Fruit fly (Drosophila melanogaster): ENCODE measurements around the gene CG6254.
A peak's percentile ranks its signal among the peaks of the same experiment; 100 is the strongest.

CG6254 gene

DNA sequence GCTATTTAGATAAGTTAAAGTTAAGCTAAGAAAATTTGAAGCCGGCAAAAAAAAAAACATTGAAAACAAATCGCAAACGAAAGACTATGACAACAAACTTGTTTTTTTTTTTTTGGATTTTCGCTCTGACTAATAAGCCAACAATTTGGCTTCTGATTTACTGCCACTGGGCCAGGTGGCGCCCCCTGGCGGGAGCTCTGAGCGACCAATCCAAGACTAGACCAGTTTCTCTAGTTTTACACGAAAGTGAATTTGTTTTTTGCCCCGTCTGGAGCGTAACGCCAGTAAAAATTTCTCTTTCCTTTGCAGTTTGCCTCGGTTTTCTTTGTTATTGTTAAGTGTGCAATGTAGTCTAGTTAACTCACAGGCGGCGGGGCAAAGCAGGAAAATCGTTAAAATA lies 36.4 kb downstream of the CG6254 start:
- TF ChIP-seq Hnf4 (GFP tag; optimal IDR thresholded peaks at IDR 0.05) (no peak), sv (GFP tag; optimal IDR thresholded peaks at IDR 0.05) (no peak), Dif (GFP tag; optimal IDR thresholded peaks at IDR 0.05; ENCODE audit: partially characterized antibody) (no peak), dsf (GFP tag; optimal IDR thresholded peaks at IDR 0.05; ENCODE audit: borderline replicate concordance) (no peak), Mio (GFP tag; optimal IDR thresholded peaks at IDR 0.05) (no peak), usp (GFP tag; optimal IDR thresholded peaks at IDR 0.05) (no peak), Hr83 (GFP tag; optimal IDR thresholded peaks at IDR 0.05; ENCODE audit: poor library complexity, severe bottlenecking) (no peak), HLH106 (tag; optimal IDR thresholded peaks at IDR 0.05) (no peak), CrebA (GFP tag; optimal IDR thresholded peaks at IDR 0.05; ENCODE audit: borderline replicate concordance) (no peak), rgr (GFP tag; optimal IDR thresholded peaks at IDR 0.05) (no peak), woc (GFP tag; optimal IDR thresholded peaks at IDR 0.05) (no peak), dmrt93B (GFP tag; optimal IDR thresholded peaks at IDR 0.05) (no peak), CG9705 (GFP tag; optimal IDR thresholded peaks at IDR 0.05) (no peak), Rel (GFP tag; optimal IDR thresholded peaks at IDR 0.05) (no peak), Rel (tag; optimal IDR thresholded peaks at IDR 0.05) (no peak), foxo (GFP tag; optimal IDR thresholded peaks at IDR 0.05) (no peak), h (GFP tag; optimal IDR thresholded peaks at IDR 0.05) (no peak), pan (optimal IDR thresholded peaks at IDR 0.05) (no peak), br (GFP tag; optimal IDR thresholded peaks at IDR 0.05) (no peak), Sp1 (GFP tag; optimal IDR thresholded peaks at IDR 0.05) (no peak), sage (GFP tag; optimal IDR thresholded peaks at IDR 0.05) (no peak)

DNA sequence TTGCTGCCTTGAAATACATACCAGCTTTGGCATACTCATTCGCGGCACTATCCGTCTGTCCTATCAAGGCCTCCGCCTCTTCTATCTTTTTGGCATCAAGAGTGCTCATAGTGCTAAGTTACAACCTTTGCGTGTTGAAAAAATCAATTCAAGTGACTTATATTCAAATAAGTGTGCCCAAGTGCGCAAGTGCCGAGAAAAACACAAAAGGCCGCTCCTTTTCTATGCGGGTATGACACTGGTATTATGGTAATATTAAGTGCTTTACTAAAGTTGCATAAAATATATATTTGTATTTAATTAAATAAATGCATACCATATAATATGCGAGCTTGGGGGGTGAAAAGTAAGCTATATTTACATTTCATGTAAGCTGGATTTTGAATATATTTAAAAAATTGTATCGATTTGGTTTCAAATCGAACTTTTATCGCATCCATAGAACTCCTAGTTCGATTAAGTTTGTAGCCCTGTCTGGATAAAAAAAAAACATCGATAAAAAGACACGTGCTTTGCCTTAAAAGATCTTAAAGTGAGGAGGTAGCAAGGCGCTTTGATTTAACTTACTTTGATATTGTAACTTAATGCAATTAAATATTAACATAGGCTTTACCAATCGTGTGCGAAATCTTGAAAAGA lies 39.7 kb downstream of the CG6254 start, which contains the start of the genes gammaSnap2 and ATPsynepsilonL:
Gene gammaSnap2 (minus strand): TSS at position 135 of the 639 bp plus-strand sequence.
Gene ATPsynepsilonL (plus strand): TSS at position 508 of the 639 bp plus-strand sequence.
- TF ChIP-seq CG32264 (GFP tag; optimal IDR thresholded peaks at IDR 0.05) (no peak), CrebA (GFP tag; optimal IDR thresholded peaks at IDR 0.05; ENCODE audit: borderline replicate concordance) (no peak), Mio (GFP tag; optimal IDR thresholded peaks at IDR 0.05) (no peak), fru (GFP tag; optimal IDR thresholded peaks at IDR 0.05) (no peak), Hnf4 (GFP tag; optimal IDR thresholded peaks at IDR 0.05) (no peak), Dfd (GFP tag; optimal IDR thresholded peaks at IDR 0.05) (no peak), HLH106 (tag; optimal IDR thresholded peaks at IDR 0.05) (no peak), ey (GFP tag; optimal IDR thresholded peaks at IDR 0.05) (no peak), tai (GFP tag; optimal IDR thresholded peaks at IDR 0.05) (no peak), rgr (GFP tag; optimal IDR thresholded peaks at IDR 0.05) (no peak), h (GFP tag; optimal IDR thresholded peaks at IDR 0.05) (no peak), Hr83 (GFP tag; optimal IDR thresholded peaks at IDR 0.05; ENCODE audit: poor library complexity, severe bottlenecking) (no peak), lola (GFP tag; optimal IDR thresholded peaks at IDR 0.05) (no peak), woc (GFP tag; optimal IDR thresholded peaks at IDR 0.05) (no peak)

DNA sequence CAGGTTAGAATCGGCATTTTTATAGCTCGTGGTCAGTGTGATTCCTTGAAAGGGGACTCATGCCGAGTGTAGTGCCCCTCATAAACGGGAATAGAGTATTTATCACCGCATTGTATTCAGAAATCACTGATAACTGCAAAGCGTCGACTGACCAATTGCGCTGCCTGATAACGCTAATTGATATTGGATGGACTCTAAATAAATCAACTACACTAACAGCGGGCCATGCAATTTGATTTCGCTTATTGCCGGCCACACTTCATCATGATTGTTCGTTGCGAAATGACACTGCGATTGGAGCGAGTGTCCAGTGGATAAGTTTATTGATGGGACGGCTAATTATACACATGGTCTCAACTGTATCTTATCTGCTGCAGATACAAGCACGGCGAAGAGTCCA lies 41.5 kb downstream of the CG6254 start:
- peak; percentile 59 for TF ChIP-seq Vsx2 (GFP tag; optimal IDR thresholded peaks at IDR 0.05; ENCODE audit: partially characterized antibody)
- no peak for TF ChIP-seq Rel (GFP tag; optimal IDR thresholded peaks at IDR 0.05)
- peak; percentile 60 for TF ChIP-seq Rel (tag; optimal IDR thresholded peaks at IDR 0.05)
- TF ChIP-seq CrebA (GFP tag; optimal IDR thresholded peaks at IDR 0.05; ENCODE audit: borderline replicate concordance): no peak
- peak; percentile 62 for TF ChIP-seq h (GFP tag; optimal IDR thresholded peaks at IDR 0.05)

DNA sequence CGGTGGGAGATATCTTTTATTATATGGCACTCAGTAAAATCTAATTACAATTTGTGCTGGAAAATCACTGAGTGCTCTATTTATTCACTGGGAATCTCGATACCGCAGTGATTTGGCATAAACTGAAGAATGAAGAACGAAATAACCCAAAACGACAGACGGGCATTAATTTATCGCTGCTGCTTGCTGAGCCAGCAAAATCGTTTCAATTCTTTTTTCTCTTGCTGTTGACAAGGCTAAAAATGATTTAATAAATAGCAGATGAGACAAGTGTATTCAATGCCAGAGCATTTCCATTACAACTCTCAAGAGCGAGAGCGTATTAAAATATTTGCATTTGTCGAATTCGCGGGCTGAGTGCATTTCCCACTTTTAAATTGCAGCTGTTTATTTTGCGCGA lies 45.3 kb downstream of the CG6254 start:
- no peak for TF ChIP-seq sv (GFP tag; optimal IDR thresholded peaks at IDR 0.05)
- no peak for TF ChIP-seq br (GFP tag; optimal IDR thresholded peaks at IDR 0.05)
- no peak for TF ChIP-seq Rel (GFP tag; optimal IDR thresholded peaks at IDR 0.05)
- TF ChIP-seq Rel (tag; optimal IDR thresholded peaks at IDR 0.05): no peak
- TF ChIP-seq Mio (GFP tag; optimal IDR thresholded peaks at IDR 0.05): no peak
- no peak for TF ChIP-seq HLH106 (tag; optimal IDR thresholded peaks at IDR 0.05)
- no peak for TF ChIP-seq Abd-B (GFP tag; optimal IDR thresholded peaks at IDR 0.05)
- no peak for TF ChIP-seq dsf (GFP tag; optimal IDR thresholded peaks at IDR 0.05; ENCODE audit: borderline replicate concordance)

DNA sequence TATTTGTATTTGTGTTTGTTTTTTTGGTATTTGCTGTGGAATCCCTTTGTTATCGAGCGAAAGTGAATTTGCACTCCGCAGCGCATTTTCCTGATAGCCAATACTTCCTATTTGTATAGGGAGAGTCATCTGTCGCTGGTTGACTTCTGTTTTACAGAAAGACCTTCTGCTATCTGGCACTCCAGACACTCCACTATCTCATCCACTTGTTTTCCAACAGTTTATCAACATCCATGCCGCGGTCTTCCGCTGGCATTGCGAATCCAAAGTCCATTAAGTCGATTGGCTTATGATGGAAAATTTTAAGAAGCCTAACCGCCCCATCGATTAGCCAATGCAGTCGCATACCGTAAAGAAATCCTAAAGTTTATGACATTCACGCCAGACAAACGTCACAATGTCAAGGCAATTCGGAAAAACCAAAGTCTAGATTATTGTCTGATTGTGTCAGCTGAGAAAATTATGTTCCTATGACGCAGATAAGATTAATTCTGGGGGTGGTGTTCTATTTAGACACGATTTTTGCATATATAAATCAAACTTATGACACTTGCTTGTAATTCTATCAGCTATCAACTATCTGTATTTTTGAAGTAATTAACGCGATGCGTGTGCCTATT lies 46.1 kb downstream of the CG6254 start:
- TF ChIP-seq ey (GFP tag; optimal IDR thresholded peaks at IDR 0.05) (no peak), Hr78 (GFP tag; optimal IDR thresholded peaks at IDR 0.05) (no peak)

Measured in whole organism, wandering third instar larva.